Fruit fly (Drosophila melanogaster): ENCODE data around the gene CG31300.

CG31300 gene

DNA sequence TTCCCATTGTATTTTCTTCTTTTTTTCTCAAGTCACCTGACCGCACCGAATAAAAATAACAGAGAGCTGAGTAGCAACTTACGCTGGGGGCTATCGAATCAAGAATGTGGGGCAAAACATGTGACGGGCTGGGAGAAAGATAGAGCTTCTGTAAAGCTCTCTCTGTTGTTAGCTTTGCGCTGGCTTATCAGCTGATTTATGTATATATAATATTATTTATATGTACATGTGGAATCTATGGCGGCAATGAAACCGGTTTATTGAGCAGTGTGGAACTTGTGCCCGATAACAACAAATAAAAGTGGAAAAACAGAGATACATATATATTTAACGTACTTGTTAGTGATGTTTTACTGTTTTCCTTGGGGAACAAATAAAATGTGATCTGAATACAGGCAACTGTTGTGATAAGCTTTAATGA lies 9.5 kb downstream of the CG31300 start, which contains the start of gene CG31098 (continued):
- TF ChIP-seq sd (tag; optimal IDR thresholded peaks at IDR 0.05) (peak; percentile 95), chinmo (GFP tag; IDR thresholded peaks at IDR 0.05; ENCODE audit: partially characterized antibody) (peak; percentile 81; the same call in 2 of the 4 replicates), exex (tag; optimal IDR thresholded peaks at IDR 0.05) (peak; percentile 49), Trl (optimal IDR thresholded peaks at IDR 0.05) (peak; percentile 47 to 51), Trl (GFP tag; optimal IDR thresholded peaks at IDR 0.05) (no peak), CG12659 (GFP tag; optimal IDR thresholded peaks at IDR 0.05) (no peak), Bdp1 (GFP tag; optimal IDR thresholded peaks at IDR 0.05) (no peak), scrt (GFP tag; optimal IDR thresholded peaks at IDR 0.05) (peak; percentile 30), CG15269 (tag; optimal IDR thresholded peaks at IDR 0.05) (peak; percentile 50), Meics (GFP tag; optimal IDR thresholded peaks at IDR 0.05) (peak; percentile 53), CG12299 (tag; optimal IDR thresholded peaks at IDR 0.05) (peak; percentile 35), eve (GFP tag; optimal IDR thresholded peaks at IDR 0.05) (peak in 1 of 2 experiments; percentile 18), grau (tag; optimal IDR thresholded peaks at IDR 0.05) (peak; percentile 84), CG14860 (GFP tag; IDR thresholded peaks at IDR 0.05; ENCODE audit: partially characterized antibody) (no peak), CG32532 (GFP tag; IDR thresholded peaks at IDR 0.05) (peak; percentile 26; the same call in 1 of the 2 replicates), Pdp1 (GFP tag; optimal IDR thresholded peaks at IDR 0.05) (peak in 1 of 2 experiments; percentile 39), CG3995 (GFP tag; optimal IDR thresholded peaks at IDR 0.05) (peak; percentile 72), sens (GFP tag) (peak; percentile 20), PHDP (tag; optimal IDR thresholded peaks at IDR 0.05) (peak; percentile 60), odd (GFP tag; optimal IDR thresholded peaks at IDR 0.05) (peak; percentile 53), unc-4 (GFP tag; IDR thresholded peaks at IDR 0.05; ENCODE audit: partially characterized antibody) (peak; percentile 43; the same call in 1 of the 2 replicates), unpg (GFP tag; optimal IDR thresholded peaks at IDR 0.05) (peak; percentile 51), CG13287 (GFP tag; IDR thresholded peaks at IDR 0.05; ENCODE audit: partially characterized antibody) (peak; percentile 63; the same call in 1 of the 2 replicates), CG13894 (tag; optimal IDR thresholded peaks at IDR 0.05) (peak; percentile 51), CG6765 (GFP tag; optimal IDR thresholded peaks at IDR 0.05) (peak; percentile 52), lab (GFP tag; optimal IDR thresholded peaks at IDR 0.05) (peak; percentile 48), CG34376 (GFP tag; optimal IDR thresholded peaks at IDR 0.05) (peak; percentile 87), CG10431 (GFP tag; optimal IDR thresholded peaks at IDR 0.05) (peak; percentile 26), gem (tag; optimal IDR thresholded peaks at IDR 0.05) (peak; percentile 31), Rfx (GFP tag; IDR thresholded peaks at IDR 0.05) (peak; percentile 7; the same call in 1 of the 2 replicates), CG2678 (tag; optimal IDR thresholded peaks at IDR 0.05) (peak; percentile 54), Hmr (GFP tag; optimal IDR thresholded peaks at IDR 0.05) (peak; percentile 35), Fer1 (GFP tag; optimal IDR thresholded peaks at IDR 0.05) (peak; percentile 72), YL-1 (GFP tag; optimal IDR thresholded peaks at IDR 0.05) (peak; percentile 0), crp (GFP tag; optimal IDR thresholded peaks at IDR 0.05) (peak in 1 of 2 experiments; percentile 71), B-H2 (GFP tag; optimal IDR thresholded peaks at IDR 0.05) (peak; percentile 61), CG1529 (GFP tag; optimal IDR thresholded peaks at IDR 0.05) (no peak), CG10147 (GFP tag; optimal IDR thresholded peaks at IDR 0.05) (peak; percentile 11), sug (tag; optimal IDR thresholded peaks at IDR 0.05) (peak; percentile 90), CG18599 (GFP tag; optimal IDR thresholded peaks at IDR 0.05) (peak; percentile 48), CG15601 (tag; optimal IDR thresholded peaks at IDR 0.05) (peak; percentile 0), Jarid2 (GFP tag; optimal IDR thresholded peaks at IDR 0.05) (peak; percentile 63), Optix (GFP tag; IDR thresholded peaks at IDR 0.05) (0 out of 3 replicates have a peak, but pooled peaks have one; percentile 18), BtbVII (GFP tag; optimal IDR thresholded peaks at IDR 0.05) (peak; percentile 66), nmo (GFP tag; optimal IDR thresholded peaks at IDR 0.05) (no peak), Hand (GFP tag; optimal IDR thresholded peaks at IDR 0.05) (peak; percentile 14), CG12769 (tag; optimal IDR thresholded peaks at IDR 0.05) (peak; percentile 39), esg (GFP tag; conservative IDR thresholded peaks at IDR 0.05) (no peak)
